Worm (Caenorhabditis elegans): Measurements from ENCODE around the gene fzy-1.
"Not testable (repeated sequence)": the region's sequence is repeated elsewhere in the genome, so short reads cannot be mapped to it uniquely, and the experiment has no call there.

The fzy-1 gene

DNA sequence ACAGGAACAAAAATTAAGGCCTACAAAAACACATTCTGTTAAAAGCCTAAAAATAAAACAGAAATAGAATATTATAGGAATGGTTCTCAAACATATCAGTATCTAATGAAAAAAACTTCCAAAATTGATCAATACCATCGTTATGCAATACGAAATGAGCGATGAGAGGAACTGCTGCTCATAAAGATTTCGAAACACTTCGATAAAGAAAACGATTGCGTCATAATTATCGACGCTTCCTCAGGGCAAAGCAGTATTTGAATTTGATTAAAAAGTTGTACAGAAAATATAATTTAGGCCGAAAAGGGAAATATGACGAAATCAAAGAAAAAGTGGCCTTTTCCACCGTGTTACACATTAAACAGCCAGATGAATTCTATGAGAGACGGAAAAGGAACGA, 17.5 kb downstream of the fzy-1 start:
- TF ChIP-seq dao-5 (tag; optimal IDR thresholded peaks at IDR 0.05) = no peak
- no peak for TF ChIP-seq W03F9.2 (tag; optimal IDR thresholded peaks at IDR 0.05)
- TF ChIP-seq him-1 (tag; optimal IDR thresholded peaks at IDR 0.05) = no peak

DNA sequence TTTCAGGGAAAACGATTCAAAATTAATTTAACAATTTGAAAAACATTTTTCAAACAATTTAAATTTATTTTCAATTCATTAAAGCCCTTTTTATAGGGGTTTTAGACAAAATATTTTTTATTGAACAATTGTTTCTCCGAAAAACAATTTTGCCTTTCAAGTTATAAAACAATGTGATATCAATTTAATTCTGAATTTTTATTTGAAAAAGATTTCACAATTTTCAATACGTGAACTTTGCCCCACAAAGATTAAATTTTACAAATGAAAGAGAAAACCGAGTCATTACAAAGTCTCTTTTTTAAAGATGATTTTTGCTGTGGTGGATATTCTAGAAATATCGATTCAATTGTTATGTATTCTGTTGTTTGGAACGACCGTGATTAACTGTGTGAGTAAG, 18.3 kb downstream of the fzy-1 start, which contains the start of gene ZK177.2:
ZK177.2 (plus strand) TSS at position 301 of the 400 bp plus-strand sequence.
- no peak for TF ChIP-seq him-1 (tag; optimal IDR thresholded peaks at IDR 0.05)
- TF ChIP-seq W03F9.2 (tag; optimal IDR thresholded peaks at IDR 0.05) = no peak
- no peak for TF ChIP-seq dao-5 (tag; optimal IDR thresholded peaks at IDR 0.05)

DNA sequence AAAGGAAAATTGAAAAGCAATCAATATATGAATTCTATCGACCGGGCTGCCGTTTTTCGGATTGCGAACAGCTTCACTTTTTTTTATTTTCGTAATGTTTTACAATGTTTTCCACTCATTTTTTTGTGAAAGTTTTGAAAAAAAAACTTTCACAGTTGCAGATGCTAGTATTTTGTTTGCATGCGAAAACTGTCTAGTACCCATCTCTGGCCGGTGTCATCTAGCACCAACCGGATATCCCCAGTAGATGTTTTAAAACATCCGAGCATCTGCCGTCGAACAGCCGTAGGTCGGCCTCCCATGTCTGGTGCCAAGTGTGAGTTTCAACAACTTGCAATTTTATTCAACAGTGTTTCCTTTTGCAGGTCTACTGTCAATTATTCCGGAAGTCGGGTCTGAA, 20.8 kb downstream of the fzy-1 start, which contains the start of gene ZK177.12:
ZK177.12 (plus strand) TSS at position 301 of the 400 bp plus-strand sequence.
- TF ChIP-seq him-1 (tag; optimal IDR thresholded peaks at IDR 0.05) (no peak), dao-5 (tag; optimal IDR thresholded peaks at IDR 0.05) (no peak), W03F9.2 (tag; optimal IDR thresholded peaks at IDR 0.05) (no peak)

DNA sequence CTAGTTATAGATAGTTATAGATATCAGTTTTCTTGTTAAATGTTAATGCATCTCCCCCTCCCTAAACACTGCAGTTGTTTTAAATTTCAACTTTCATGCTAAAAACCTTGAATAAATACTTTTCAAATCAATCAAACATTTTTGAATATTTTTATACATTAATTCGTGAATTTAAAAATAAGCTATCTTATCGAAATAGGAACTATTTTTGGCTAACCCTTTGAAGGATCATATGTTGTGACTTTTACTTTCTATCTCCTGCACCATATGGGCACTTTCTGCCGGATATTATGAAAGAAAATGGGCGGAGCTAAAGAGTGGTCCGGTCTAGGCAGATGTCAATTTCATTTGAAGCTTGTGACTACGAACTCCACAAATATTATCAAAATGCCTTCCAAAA, 22.1 kb downstream of the fzy-1 start, which contains the start of gene ZK177.11:
ZK177.11 (plus strand) TSS at position 301 of the 400 bp plus-strand sequence.
- TF ChIP-seq him-1 (tag; optimal IDR thresholded peaks at IDR 0.05) (no peak), W03F9.2 (tag; optimal IDR thresholded peaks at IDR 0.05) (no peak), dao-5 (tag; optimal IDR thresholded peaks at IDR 0.05) (no peak)

DNA sequence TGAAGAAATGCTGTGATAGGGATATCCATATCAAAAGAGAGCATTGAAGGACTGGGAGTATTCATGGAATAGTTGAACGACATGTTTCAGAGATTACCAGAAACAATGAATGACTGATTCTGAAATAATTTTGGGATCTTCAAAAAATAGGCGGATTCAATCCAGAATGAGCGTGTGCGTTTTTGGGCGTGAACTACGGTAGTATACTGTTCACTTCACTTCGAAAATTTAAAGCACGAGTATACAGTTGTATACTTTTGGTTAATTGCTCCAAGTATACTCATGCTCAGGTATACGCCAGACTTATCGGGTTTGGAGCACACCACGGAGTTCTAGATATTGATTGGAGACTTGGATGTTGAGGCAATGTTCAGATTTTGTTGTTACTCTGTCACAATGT, 24.7 kb downstream of the fzy-1 start, which contains the start of gene tbx-35:
tbx-35 (minus strand) TSS at position 101 of the 400 bp plus-strand sequence.
- TF ChIP-seq dao-5 (tag; optimal IDR thresholded peaks at IDR 0.05) = no peak
- no peak for TF ChIP-seq him-1 (tag; optimal IDR thresholded peaks at IDR 0.05)
- TF ChIP-seq W03F9.2 (tag; optimal IDR thresholded peaks at IDR 0.05) = no peak

DNA sequence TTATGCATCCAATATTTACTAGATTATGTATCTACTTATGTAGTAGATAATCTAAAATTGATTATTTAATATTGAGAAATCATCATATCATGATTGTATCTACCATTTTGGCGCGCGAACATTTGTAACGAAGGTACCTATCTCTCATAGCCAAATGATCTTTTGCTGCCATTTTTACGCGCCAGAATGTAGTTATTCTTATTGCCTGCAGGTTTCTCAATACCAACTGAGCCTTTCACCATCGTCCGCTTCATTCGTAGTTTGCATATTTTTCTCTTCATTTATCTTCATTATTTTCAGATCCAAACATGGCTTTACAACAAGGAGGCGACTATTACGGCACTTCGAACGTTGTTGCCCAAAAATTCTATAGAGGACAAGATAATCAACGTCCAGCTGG, 27.3 kb downstream of the fzy-1 start, which contains the start of gene ZK177.1:
ZK177.1 (plus strand) TSS at position 301 of the 400 bp plus-strand sequence.
- TF ChIP-seq W03F9.2 (tag; optimal IDR thresholded peaks at IDR 0.05) = no peak
- no peak for TF ChIP-seq dao-5 (tag; optimal IDR thresholded peaks at IDR 0.05)
- no peak for TF ChIP-seq him-1 (tag; optimal IDR thresholded peaks at IDR 0.05)

DNA sequence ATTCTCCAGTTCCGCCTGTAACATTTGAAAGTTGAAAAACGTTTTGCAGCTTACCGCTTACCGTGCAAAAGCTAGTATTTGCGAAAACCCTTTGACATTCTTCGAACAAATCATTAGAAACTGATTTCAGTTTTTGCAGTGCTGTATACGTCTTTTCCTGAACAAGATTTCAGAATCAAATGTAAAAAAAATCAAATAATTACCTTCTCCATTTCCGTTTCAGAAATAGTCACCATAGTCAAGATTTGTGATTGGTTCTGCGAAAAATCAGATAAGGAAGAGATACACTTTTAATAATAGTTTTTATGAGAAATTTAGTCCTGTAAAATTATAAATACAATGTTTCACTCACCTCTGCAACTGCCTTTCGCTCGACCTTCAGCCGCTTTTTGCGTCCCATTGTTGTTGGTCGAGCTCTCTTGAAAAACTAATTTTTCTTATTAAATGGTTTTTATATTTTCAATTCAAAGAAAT, 31.3 kb downstream of the fzy-1 start, which contains the start of gene C17C3.9:
C17C3.9 (minus strand) TSS at position 424 of the 474 bp plus-strand sequence.
- no peak for TF ChIP-seq dao-5 (tag; optimal IDR thresholded peaks at IDR 0.05)
- no peak for TF ChIP-seq him-1 (tag; optimal IDR thresholded peaks at IDR 0.05)
- no peak for TF ChIP-seq W03F9.2 (tag; optimal IDR thresholded peaks at IDR 0.05)

DNA sequence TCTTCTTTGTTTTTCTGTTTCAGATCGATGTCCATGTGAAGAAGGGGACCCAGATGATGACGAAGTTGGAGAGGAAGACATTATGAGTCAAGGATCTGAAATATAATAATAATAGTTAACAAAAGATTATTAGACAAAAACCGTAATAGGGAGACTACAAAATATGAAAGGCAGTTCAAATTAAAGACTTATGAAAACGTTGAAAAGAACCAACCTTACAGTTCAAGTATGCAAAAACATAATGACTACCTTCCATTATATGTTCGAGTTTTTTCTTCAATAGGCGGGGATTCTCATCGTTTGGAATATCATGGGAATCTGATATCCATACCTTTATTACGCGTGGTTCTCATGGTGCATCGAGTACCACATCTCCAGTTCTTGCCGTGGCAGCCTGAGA, 33.1 kb downstream of the fzy-1 start, which contains the start of gene hlh-26:
hlh-26 (minus strand) TSS at position 101 of the 400 bp plus-strand sequence.
- TF ChIP-seq W03F9.2 (tag; optimal IDR thresholded peaks at IDR 0.05) = no peak
- no peak for TF ChIP-seq dao-5 (tag; optimal IDR thresholded peaks at IDR 0.05)
- TF ChIP-seq him-1 (tag; optimal IDR thresholded peaks at IDR 0.05) = no peak

DNA sequence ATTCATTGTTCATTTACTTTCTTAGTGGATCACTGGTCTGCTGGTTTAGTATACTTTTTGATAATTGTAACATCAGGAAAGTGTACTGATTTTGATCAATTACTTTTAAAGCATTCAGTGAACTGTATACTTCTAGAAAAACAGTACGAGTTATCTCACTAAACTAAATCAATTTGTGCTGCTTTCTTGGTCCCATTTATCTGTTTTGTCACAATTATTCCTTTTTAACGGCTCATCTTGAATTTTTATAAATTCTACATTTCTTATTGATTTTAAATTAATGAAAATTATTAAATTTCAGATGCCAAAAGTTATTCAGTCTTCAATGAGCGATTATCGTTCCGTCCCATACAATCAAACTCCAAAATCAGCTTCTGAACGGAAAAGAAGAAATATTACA, 34.4 kb downstream of the fzy-1 start, which contains the start of gene hlh-25:
hlh-25 (plus strand) TSS at position 301 of the 400 bp plus-strand sequence.
- not testable (repeated sequence) for TF ChIP-seq W03F9.2, dao-5, him-1 (tag; optimal IDR thresholded peaks at IDR 0.05)

DNA sequence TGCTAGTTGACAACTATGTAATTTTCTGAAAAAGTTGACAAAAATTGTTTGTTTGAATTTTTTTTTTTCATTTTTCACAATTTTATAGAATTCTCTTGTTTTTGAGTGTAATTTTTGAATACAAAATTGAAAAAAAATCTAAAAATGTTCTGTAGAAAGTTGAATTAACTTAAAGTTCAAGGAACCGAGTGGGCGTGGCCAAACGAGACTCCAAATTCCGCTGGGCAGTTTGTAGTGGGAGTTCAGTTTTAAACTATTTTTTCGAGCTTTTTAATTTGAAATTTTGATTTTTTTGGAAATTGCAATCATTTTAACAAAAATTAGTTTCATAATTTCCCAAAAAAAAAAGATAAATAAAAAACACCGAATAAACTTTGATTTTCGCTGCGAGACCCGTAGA, 36.5 kb downstream of the fzy-1 start:
- TF ChIP-seq him-1 (tag; optimal IDR thresholded peaks at IDR 0.05) (no peak), dao-5 (tag; optimal IDR thresholded peaks at IDR 0.05) (no peak), W03F9.2 (tag; optimal IDR thresholded peaks at IDR 0.05) (no peak)

DNA sequence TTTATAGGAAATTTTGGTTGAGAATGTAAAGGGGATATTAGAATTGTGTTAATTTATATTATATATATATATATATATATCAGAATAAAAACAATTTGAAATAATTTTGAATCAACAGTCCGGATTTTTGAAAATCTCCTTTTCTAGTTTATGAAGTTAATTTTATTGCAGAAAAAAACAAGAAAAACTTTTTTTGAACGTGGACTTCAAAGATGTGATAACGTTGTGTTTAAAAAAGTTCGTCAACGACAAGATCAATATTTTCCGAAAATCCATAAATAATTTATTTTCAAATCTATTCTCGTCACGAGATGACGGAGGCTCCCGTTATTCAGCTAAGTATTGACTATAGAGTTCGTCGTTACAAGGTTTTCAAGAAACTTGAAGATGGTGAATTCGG, 37.0 kb downstream of the fzy-1 start, which contains the start of gene C17C3.11:
C17C3.11 (plus strand) TSS at position 301 of the 400 bp plus-strand sequence.
- TF ChIP-seq dao-5 (tag; optimal IDR thresholded peaks at IDR 0.05) = no peak
- no peak for TF ChIP-seq W03F9.2 (tag; optimal IDR thresholded peaks at IDR 0.05)
- no peak for TF ChIP-seq him-1 (tag; optimal IDR thresholded peaks at IDR 0.05)

DNA sequence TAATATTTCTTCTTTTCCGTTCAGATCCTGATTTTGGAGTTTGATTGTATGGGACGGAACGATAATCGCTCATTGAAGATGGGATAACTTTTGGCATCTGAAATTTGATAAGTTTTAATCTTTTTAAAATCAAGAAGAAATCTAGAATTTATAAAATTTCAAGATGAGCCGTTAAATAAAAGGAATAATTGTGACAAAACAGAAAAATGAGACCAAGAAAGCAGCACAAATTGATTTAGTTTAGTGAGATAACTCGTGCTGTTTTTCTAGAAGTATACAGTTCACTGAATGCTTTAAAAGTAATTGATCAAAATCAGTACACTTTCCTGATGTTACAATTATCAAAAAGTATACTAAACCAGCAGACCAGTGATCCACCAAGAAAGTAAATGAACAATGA, 39.5 kb downstream of the fzy-1 start, which contains the start of gene hlh-27:
hlh-27 (minus strand) TSS at position 101 of the 400 bp plus-strand sequence.
- TF ChIP-seq W03F9.2, him-1, dao-5 (tag; optimal IDR thresholded peaks at IDR 0.05): not testable (repeated sequence)

DNA sequence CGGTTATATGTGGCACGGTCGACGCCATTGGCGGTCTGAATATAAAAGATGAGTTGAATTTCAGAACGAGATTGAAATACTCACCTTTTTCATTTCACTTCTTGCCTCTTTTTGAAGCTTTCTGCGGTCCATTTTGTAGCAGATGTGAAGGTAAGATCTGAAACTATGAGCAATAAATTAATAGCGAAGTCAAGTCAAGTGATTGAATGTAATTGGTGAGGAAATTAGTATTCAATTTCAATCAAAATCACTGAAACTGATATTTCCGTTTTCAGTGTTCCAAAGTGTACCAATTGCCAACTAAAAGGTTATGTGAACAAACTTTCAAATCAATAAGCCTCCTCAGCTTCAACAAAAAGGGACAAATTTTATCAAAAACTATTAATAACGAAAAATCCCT, 41.1 kb downstream of the fzy-1 start, which contains the start of gene C17C3.24:
C17C3.24 (minus strand) TSS at position 101 of the 400 bp plus-strand sequence.
- no peak for TF ChIP-seq dao-5 (tag; optimal IDR thresholded peaks at IDR 0.05)
- TF ChIP-seq him-1 (tag; optimal IDR thresholded peaks at IDR 0.05) = no peak
- no peak for TF ChIP-seq W03F9.2 (tag; optimal IDR thresholded peaks at IDR 0.05)

DNA sequence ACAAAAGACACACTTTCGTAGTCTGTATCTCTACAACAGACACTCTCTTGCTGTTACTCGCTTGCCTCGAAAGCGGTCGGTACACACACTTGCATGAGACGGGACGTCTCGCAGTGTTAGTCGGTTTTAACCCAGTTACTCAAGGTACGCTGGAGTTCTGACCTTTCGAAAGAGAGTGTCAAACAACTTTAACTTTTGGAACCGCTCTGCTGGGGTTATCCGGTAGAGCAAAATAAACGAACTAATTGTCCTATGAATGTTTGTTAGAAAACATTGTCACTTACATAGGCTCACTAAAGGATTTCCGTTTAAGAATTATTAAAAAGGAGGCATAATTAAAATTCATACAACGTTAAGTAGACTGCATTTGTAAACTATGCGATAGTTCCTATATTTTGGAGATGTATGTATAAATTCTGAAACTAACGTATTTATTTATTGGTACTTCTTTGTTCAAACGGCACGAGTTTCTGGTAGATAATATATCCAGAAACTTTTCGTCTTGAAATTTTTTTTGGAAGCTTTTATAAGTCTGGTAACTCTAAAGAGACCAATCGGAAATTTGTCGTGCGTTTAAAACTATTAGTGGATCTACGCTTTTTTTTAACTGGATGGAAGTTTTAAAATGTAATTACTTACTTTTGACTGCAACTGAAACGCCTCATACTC, 43.0 kb downstream of the fzy-1 start:
- TF ChIP-seq W03F9.2 (tag; optimal IDR thresholded peaks at IDR 0.05) (peak; percentile 80), him-1 (tag; optimal IDR thresholded peaks at IDR 0.05) (peak; percentile 98), dao-5 (tag; optimal IDR thresholded peaks at IDR 0.05) (peak; percentile 89)
